Worm (Caenorhabditis elegans) whole organism, L4 larva: ENCODE measurements around the gene T28D9.1.

Experiments used
- F49E8.2 ChIP-seq: sonication (generic microtip); optimal IDR thresholded peaks from 2 replicates; lab custom pipeline; 2016; ENCODE audit warnings: missing compliant biosample characterization, mild to moderate bottlenecking, missing genetic modification characterization, borderline replicate concordance
- Y5F2A.4 ChIP-seq: fragments of 200-800 bp; sonication (Bioruptor generic); optimal IDR thresholded peaks from 2 replicates; lab custom pipeline; 2018; ENCODE audit warnings: mild to moderate bottlenecking, missing genetic modification characterization, missing compliant biosample characterization
- aly-2 ChIP-seq: sonication (generic microtip); optimal IDR thresholded peaks from 2 replicates; lab custom pipeline; 2018; ENCODE audit warnings: missing biosample characterization, missing genetic modification characterization
- ama-1 ChIP-seq: fragments of 150-350 bp; optimal IDR thresholded peaks from 2 replicates; lab custom pipeline; 2014; ENCODE audit warnings: inconsistent platforms, mixed read lengths
- jun-1 ChIP-seq: fragments of 150-350 bp; optimal IDR thresholded peaks from 2 replicates; lab custom pipeline; 2014; ENCODE audit warnings: missing biosample characterization, missing genetic modification reagents, missing genetic modification characterization
- mdl-1 ChIP-seq, 2 experiments: fragments of 150-350 bp in 1 of 2; sonication (generic microtip) in 1 of 2; optimal IDR thresholded peaks; 2 replicates each; lab custom pipeline; 2014 to 2017; ENCODE audit warnings: missing biosample characterization in 2 of 2, missing genetic modification characterization in 2 of 2
- mdt-29 ChIP-seq: fragments of 200-800 bp; sonication (Bioruptor generic); IDR thresholded peaks from 2 replicates; pipeline ENCODE4 v1.3.6; 2022; ENCODE audit warnings: missing genetic modification reagents, missing genetic modification characterization, missing compliant biosample characterization
- nhr-237 ChIP-seq: sonication (generic microtip); optimal IDR thresholded peaks from 2 replicates; lab custom pipeline; 2017; ENCODE audit warnings: missing biosample characterization, missing genetic modification characterization
- pqm-1 ChIP-seq: sonication (generic microtip); optimal IDR thresholded peaks from 2 replicates; lab custom pipeline; 2017; ENCODE audit warnings: missing biosample characterization, missing genetic modification characterization
- saeg-2 ChIP-seq: fragments of 200-800 bp; sonication (Bioruptor generic); IDR thresholded peaks from 2 replicates; pipeline ENCODE4 v1.3.6; 2022; ENCODE audit warnings: missing genetic modification reagents, missing genetic modification characterization, missing compliant biosample characterization
- set-16 ChIP-seq: fragments of 200-800 bp; sonication (Bioruptor generic); IDR thresholded peaks from 2 replicates; pipeline ENCODE4 v1.3.6; 2022; ENCODE audit warnings: missing genetic modification reagents, missing genetic modification characterization, missing compliant biosample characterization
- snpc-4 ChIP-seq: fragments of 150-350 bp; optimal IDR thresholded peaks from 2 replicates; lab custom pipeline; 2014; ENCODE audit warnings: missing biosample characterization, missing genetic modification characterization
- unc-39 ChIP-seq: sonication (generic microtip); optimal IDR thresholded peaks from 2 replicates; lab custom pipeline; 2017; ENCODE audit warnings: missing biosample characterization, missing genetic modification characterization
- zip-2 ChIP-seq: fragments of 150-350 bp; optimal IDR thresholded peaks from 2 replicates; lab custom pipeline; 2014; ENCODE audit warnings: missing biosample characterization, missing genetic modification characterization

DNA sequence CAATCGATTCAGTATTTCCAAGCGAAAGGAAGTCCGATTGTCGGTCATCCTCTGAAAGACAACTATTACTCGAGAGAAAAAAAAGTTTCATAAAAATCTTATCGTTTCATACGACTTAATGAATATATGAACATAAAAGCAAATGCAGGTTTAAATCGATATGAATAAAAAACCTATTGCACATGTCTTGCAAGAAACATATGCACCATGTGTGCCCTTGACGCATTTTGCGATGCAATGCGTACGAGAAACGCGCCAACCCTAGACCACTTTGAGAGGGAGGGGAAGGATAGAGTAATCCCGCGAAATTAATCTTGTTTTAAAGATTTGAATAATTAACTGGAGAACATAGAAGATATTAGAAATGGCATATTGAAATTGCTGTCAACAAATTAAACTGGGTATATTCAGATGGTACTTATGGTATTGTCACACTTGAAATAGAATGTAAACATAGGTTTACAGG is 38.8 kb upstream of the T28D9.1 start, which contains the start of gene atg-16.2:
- no peak for TF ChIP-seq jun-1 (tag; lab: Kevin White, UChicago)
- no peak for TF ChIP-seq zip-2 (tag; lab: Kevin White, UChicago)
- peak in 1 of 2 experiments; percentile 53 for TF ChIP-seq mdl-1 (tag; optimal IDR thresholded peaks at IDR 0.05; lab: Kevin White, UChicago)
- TF ChIP-seq set-16 (GFP tag; lab: Robert Waterston, UW) = no peak
- TF ChIP-seq aly-2 = no peak
- TF ChIP-seq mdt-29 (GFP tag; lab: Robert Waterston, UW) = no peak
- no peak for TF ChIP-seq pqm-1 (tag; lab: Kevin White, UChicago)
- TF ChIP-seq Y5F2A.4 (GFP tag; lab: Kevin White, UChicago) = no peak
- TF ChIP-seq unc-39 (tag; lab: Kevin White, UChicago) = no peak
- TF ChIP-seq F49E8.2 (tag; lab: Kevin White, UChicago) = no peak
- no peak for TF ChIP-seq ama-1 (lab: Kevin White, UChicago)
- no peak for TF ChIP-seq saeg-2 (GFP tag; lab: Robert Waterston, UW)
- TF ChIP-seq nhr-237 (tag; lab: Kevin White, UChicago) = no peak
- TF ChIP-seq snpc-4 = no peak
